ENCODE assay signal across 2 worm cellular contexts in genomic region chrIII:5487087-5487603, ce11.
TF ChIP-seq lines count a peak whose summit lies in the region.

TSS of gene osg-1 (plus strand) at chrIII:5487553.

TF ChIP-seq in whole organism, L1 larva, 84 proteins besides CTCF, POLR2A, EP300 and RAD21:
- TF ChIP-seq nhr-85 (tag; lab: Kevin White, UChicago) (peak; percentile 9), ets-5 (GFP tag; IDR thresholded peaks at IDR 0.05; lab: Robert Waterston, UW) (no peak), C34B4.2 (tag; optimal IDR thresholded peaks at IDR 0.05; lab: Kevin White, UChicago) (no peak), ceh-88 (GFP tag; IDR thresholded peaks at IDR 0.05; lab: Robert Waterston, UW) (no peak), sptf-1 (tag; optimal IDR thresholded peaks at IDR 0.05; lab: Kevin White, UChicago) (no peak), lin-39 (tag; optimal IDR thresholded peaks at IDR 0.05; lab: Kevin White, UChicago) (no peak), efl-1 (optimal IDR thresholded peaks at IDR 0.05; lab: Kevin White, UChicago) (no peak), efl-1 (GFP tag; optimal IDR thresholded peaks at IDR 0.05 in 1 of 2; lab: Kevin White, UChicago) (peak in 1 of 2 experiments; percentile 45)

TF ChIP-seq in whole organism, mixed stage, embryonic, 35 proteins besides CTCF, POLR2A, EP300 and RAD21:
- no peak for TF ChIP-seq mls-2 (tag; optimal IDR thresholded peaks at IDR 0.05; lab: Kevin White, UChicago)
- peak; percentile 98 for TF ChIP-seq zip-8 (tag; optimal IDR thresholded peaks at IDR 0.05; lab: Kevin White, UChicago)
